Fruit fly (Drosophila melanogaster) whole organism, embryonic: Measurements from ENCODE around the gene Eig71Ek.

ENCODE experiments used
- Asciz ChIP-seq: fragments of 200-800 bp; sonication (Bioruptor generic); optimal IDR thresholded peaks from 2 replicates; lab custom pipeline; 2017; ENCODE audit warnings: missing biosample characterization, mild to moderate bottlenecking, missing genetic modification characterization, missing genetic modification reagents
- Awh ChIP-seq: fragments of 200-800 bp; sonication (Bioruptor generic); IDR thresholded peaks from 2 replicates; pipeline ENCODE4, ENCODE4 v1.3.6; 2022; ENCODE audit warnings: missing biosample characterization, missing genetic modification characterization
- Bdp1 ChIP-seq: fragments of 200-800 bp; sonication (Bioruptor generic); optimal IDR thresholded peaks from 3 replicates; lab custom pipeline; 2016; ENCODE audit warnings: missing biosample characterization, missing genetic modification characterization
- CG15479 ChIP-seq: fragments of 200-800 bp; sonication (Bioruptor generic); optimal IDR thresholded peaks from 3 replicates; lab custom pipeline; 2019; ENCODE audit warnings: missing biosample characterization, mild to moderate bottlenecking, missing genetic modification characterization, moderate library complexity
- CG17359 ChIP-seq: fragments of 200-800 bp; sonication (Bioruptor generic); optimal IDR thresholded peaks from 3 replicates; lab custom pipeline; 2018; ENCODE audit warnings: missing biosample characterization, mild to moderate bottlenecking, missing genetic modification characterization, moderate library complexity
- CG17829 ChIP-seq: fragments of 200-800 bp; optimal IDR thresholded peaks from 2 replicates; lab custom pipeline; 2019; ENCODE audit warnings: missing biosample characterization, mild to moderate bottlenecking, missing genetic modification characterization, moderate library complexity
- CG2712 ChIP-seq: fragments of 200-800 bp; optimal IDR thresholded peaks from 3 replicates; lab custom pipeline; 2019; ENCODE audit warnings: missing biosample characterization, mild to moderate bottlenecking, missing genetic modification characterization, moderate library complexity
- CG31441 ChIP-seq: fragments of 200-800 bp; sonication (Bioruptor generic); IDR thresholded peaks from 2 replicates; pipeline ENCODE4 v1.3.6; 2022; ENCODE audit warnings: missing biosample characterization, missing genetic modification characterization
- CG3163 ChIP-seq: fragments of 200-800 bp; sonication (Bioruptor generic); optimal IDR thresholded peaks from 3 replicates; lab custom pipeline; 2016; ENCODE audit warnings: missing biosample characterization, missing genetic modification characterization
- CG4282 ChIP-seq: fragments of 200-800 bp; sonication (Bioruptor generic); optimal IDR thresholded peaks from 2 replicates; lab custom pipeline; 2016; ENCODE audit warnings: missing biosample characterization, missing genetic modification characterization
- CG4424 ChIP-seq: fragments of 200-800 bp; sonication (Bioruptor generic); optimal IDR thresholded peaks from 3 replicates; lab custom pipeline; 2016; ENCODE audit warnings: missing biosample characterization, missing genetic modification characterization
- CG4820 ChIP-seq: fragments of 200-800 bp; sonication (Bioruptor generic); optimal IDR thresholded peaks from 3 replicates; lab custom pipeline; 2016; ENCODE audit warnings: missing biosample characterization, missing genetic modification characterization
- CG6765 ChIP-seq: fragments of 200-800 bp; sonication (Bioruptor generic); optimal IDR thresholded peaks from 3 replicates; lab custom pipeline; 2017; ENCODE audit warnings: missing biosample characterization, mild to moderate bottlenecking, missing genetic modification characterization
- CG6813 ChIP-seq: fragments of 200-800 bp; sonication (Bioruptor generic); optimal IDR thresholded peaks from 2 replicates; lab custom pipeline; 2017; ENCODE audit warnings: missing biosample characterization, missing genetic modification characterization, mild to moderate bottlenecking, moderate library complexity, missing genetic modification reagents
- CG7556 ChIP-seq: fragments of 200-800 bp; sonication (Bioruptor generic); optimal IDR thresholded peaks from 2 replicates; lab custom pipeline; 2017; ENCODE audit warnings: missing biosample characterization, mild to moderate bottlenecking, missing genetic modification characterization
- CG7987 ChIP-seq: fragments of 200-800 bp; sonication (Bioruptor generic); optimal IDR thresholded peaks from 2 replicates; lab custom pipeline; 2018; ENCODE audit warnings: missing biosample characterization, mild to moderate bottlenecking, missing genetic modification characterization, moderate library complexity
- CG8089 ChIP-seq: fragments of 200-800 bp; sonication (Bioruptor generic); optimal IDR thresholded peaks from 3 replicates; lab custom pipeline; 2016; ENCODE audit warnings: missing biosample characterization, missing genetic modification characterization
- CG8281 ChIP-seq: fragments of 200-800 bp; sonication (Bioruptor generic); optimal IDR thresholded peaks from 2 replicates; lab custom pipeline; 2018; ENCODE audit warnings: missing biosample characterization, mild to moderate bottlenecking, missing genetic modification characterization, moderate library complexity
- CG8290 ChIP-seq, 3 experiments: fragments of 200-800 bp; sonication (Bioruptor generic); optimal IDR thresholded peaks; 2 replicates each; lab custom pipeline; 2016 to 2019; ENCODE audit warnings: missing biosample characterization in 3 of 3, missing genetic modification characterization in 3 of 3, mild to moderate bottlenecking in 2 of 3, moderate library complexity in 1 of 3
- CG9727 ChIP-seq: fragments of 200-800 bp; sonication (Bioruptor generic); optimal IDR thresholded peaks from 3 replicates; lab custom pipeline; 2017; ENCODE audit warnings: missing biosample characterization, mild to moderate bottlenecking, missing genetic modification characterization
- CkIIα-i1 ChIP-seq: fragments of 200-800 bp; sonication (Bioruptor generic); IDR thresholded peaks from 2 replicates; pipeline ENCODE4 v1.3.6; 2022; ENCODE audit warnings: missing biosample characterization, missing genetic modification characterization
- D ChIP-seq, 2 experiments: fragments of 200-800 bp in 1 of 2; fragments of >200 bp in 1 of 2; sonication (Bioruptor generic) in 1 of 2; optimal IDR thresholded peaks; 2 replicates in 1 of 2; 3 replicates in 1 of 2; lab custom pipeline; 2017; ENCODE audit warnings: mild to moderate bottlenecking in 1 of 2, missing biosample characterization in 1 of 2, missing genetic modification characterization in 1 of 2, missing genetic modification reagents in 1 of 2
- D19A ChIP-seq: fragments of 200-800 bp; optimal IDR thresholded peaks from 3 replicates; lab custom pipeline; 2019; ENCODE audit warnings: missing biosample characterization, mild to moderate bottlenecking, missing genetic modification characterization, moderate library complexity
- D19B ChIP-seq: fragments of 200-800 bp; sonication (Bioruptor generic); optimal IDR thresholded peaks from 2 replicates; lab custom pipeline; 2017; ENCODE audit warnings: missing biosample characterization, mild to moderate bottlenecking, missing genetic modification characterization
- Dip2 ChIP-seq: fragments of 200-800 bp; sonication (Bioruptor generic); IDR thresholded peaks from 2 replicates; pipeline ENCODE4 v1.3.6; 2022; ENCODE audit warnings: missing biosample characterization, missing genetic modification characterization
- ERR ChIP-seq: fragments of 200-800 bp; sonication (Bioruptor generic); optimal IDR thresholded peaks from 2 replicates; lab custom pipeline; 2016; ENCODE audit warnings: missing biosample characterization, missing genetic modification characterization
- GATAe ChIP-seq: fragments of 200-800 bp; sonication (Bioruptor generic); conservative IDR thresholded peaks from 2 replicates; pipeline ENCODE4 v1.3.6; 2022; ENCODE audit warnings: missing biosample characterization, missing genetic modification characterization
- H15 ChIP-seq: fragments of 200-800 bp; sonication (Bioruptor generic); IDR thresholded peaks from 3 replicates; pipeline ENCODE4 v1.3.6; 2022; ENCODE audit warnings: missing biosample characterization, missing genetic modification characterization
- Mes4 ChIP-seq: fragments of 200-800 bp; sonication (Bioruptor generic); optimal IDR thresholded peaks from 2 replicates; lab custom pipeline; 2016; ENCODE audit warnings: missing biosample characterization, missing genetic modification characterization
- Nf-YA ChIP-seq: fragments of 200-800 bp; sonication (Bioruptor generic); IDR thresholded peaks from 2 replicates; pipeline ENCODE4 v1.3.6; 2022; ENCODE audit warnings: missing biosample characterization, missing genetic modification characterization
- Nf-YB ChIP-seq: fragments of 200-800 bp; sonication (Bioruptor generic); optimal IDR thresholded peaks from 3 replicates; lab custom pipeline; 2019; ENCODE audit warnings: missing biosample characterization, mild to moderate bottlenecking, missing genetic modification characterization, moderate library complexity
- Spps ChIP-seq: fragments of 200-800 bp; sonication (Bioruptor generic); optimal IDR thresholded peaks from 2 replicates; lab custom pipeline; 2018; ENCODE audit warnings: missing biosample characterization, mild to moderate bottlenecking, missing genetic modification characterization
- Stat92E ChIP-seq, 3 experiments: fragments of >200 bp in 2 of 3; fragments of 200-800 bp in 1 of 3; sonication (Bioruptor generic) in 1 of 3; optimal IDR thresholded peaks; 2 replicates each; lab custom pipeline; 2017 to 2019; ENCODE audit warnings: missing biosample characterization in 3 of 3, missing genetic modification characterization in 3 of 3, mild to moderate bottlenecking in 1 of 3, moderate library complexity in 1 of 3
- Tbp ChIP-seq: fragments of >200 bp; optimal IDR thresholded peaks from 2 replicates; lab custom pipeline; 2018; ENCODE audit warnings: missing biosample characterization, missing genetic modification characterization
- al ChIP-seq: fragments of 200-800 bp; sonication (Bioruptor generic); IDR thresholded peaks from 2 replicates; pipeline ENCODE4 v1.3.6; 2022; ENCODE audit warnings: missing biosample characterization, missing genetic modification characterization
- br ChIP-seq: fragments of >200 bp; optimal IDR thresholded peaks from 2 replicates; lab custom pipeline; 2017
- fd3F ChIP-seq: fragments of 200-800 bp; sonication (Bioruptor generic); optimal IDR thresholded peaks from 2 replicates; lab custom pipeline; 2018; ENCODE audit warnings: missing biosample characterization, mild to moderate bottlenecking, missing genetic modification characterization, moderate library complexity
- gem ChIP-seq: fragments of 200-800 bp; sonication (Bioruptor generic); optimal IDR thresholded peaks from 2 replicates; lab custom pipeline; 2019; ENCODE audit warnings: missing biosample characterization, mild to moderate bottlenecking, missing genetic modification characterization, moderate library complexity
- gfzf ChIP-seq: fragments of 200-800 bp; sonication (Bioruptor generic); optimal IDR thresholded peaks from 2 replicates; lab custom pipeline; 2016; ENCODE audit warnings: missing biosample characterization, mild to moderate bottlenecking, missing genetic modification characterization, moderate library complexity
- grn ChIP-seq: fragments of 200-800 bp; sonication (Bioruptor generic); optimal IDR thresholded peaks from 3 replicates; lab custom pipeline; 2017; ENCODE audit warnings: missing biosample characterization, missing genetic modification characterization
- kah ChIP-seq: fragments of 200-800 bp; sonication (Bioruptor generic); optimal IDR thresholded peaks from 2 replicates; lab custom pipeline; 2018; ENCODE audit warnings: missing biosample characterization, mild to moderate bottlenecking, missing genetic modification characterization
- mld ChIP-seq: fragments of 200-800 bp; sonication (Bioruptor generic); IDR thresholded peaks from 3 replicates; pipeline ENCODE4 v1.3.6; 2022; ENCODE audit warnings: missing biosample characterization, missing genetic modification characterization; ENCODE audit not compliant: partially characterized antibody
- nmo ChIP-seq: fragments of 200-800 bp; sonication (Bioruptor generic); optimal IDR thresholded peaks from 2 replicates; lab custom pipeline; 2018; ENCODE audit warnings: missing biosample characterization, mild to moderate bottlenecking, missing genetic modification characterization, moderate library complexity
- onecut ChIP-seq: fragments of 200-800 bp; sonication (Bioruptor generic); IDR thresholded peaks from 2 replicates; pipeline ENCODE4 v1.3.6; 2022; ENCODE audit warnings: missing biosample characterization, missing genetic modification characterization
- psq ChIP-seq: fragments of 200-800 bp; sonication (Bioruptor generic); optimal IDR thresholded peaks from 2 replicates; lab custom pipeline; 2017; ENCODE audit warnings: missing biosample characterization, missing genetic modification characterization
- tin ChIP-seq: fragments of 200-800 bp; sonication (Bioruptor generic); optimal IDR thresholded peaks from 3 replicates; lab custom pipeline; 2016; ENCODE audit warnings: missing biosample characterization, missing genetic modification characterization
- vfl ChIP-seq: fragments of 200-800 bp; sonication (Bioruptor generic); optimal IDR thresholded peaks from 2 replicates; lab custom pipeline; 2016; ENCODE audit warnings: missing biosample characterization, missing genetic modification characterization
- wdn ChIP-seq: fragments of 200-800 bp; sonication (Bioruptor generic); IDR thresholded peaks from 2 replicates; pipeline ENCODE4 v1.3.6; 2022; ENCODE audit warnings: missing biosample characterization, missing genetic modification characterization
- yki ChIP-seq: fragments of >200 bp; optimal IDR thresholded peaks from 3 replicates; lab custom pipeline; 2018
- zfh1 ChIP-seq: fragments of 200-800 bp; sonication (Bioruptor generic); IDR thresholded peaks from 3 replicates; pipeline ENCODE4 v1.3.6; 2022; ENCODE audit warnings: missing biosample characterization, missing genetic modification characterization

Gene Eig71Ek

dm6 chr3L:15669939-15670338 is 8.9 kb downstream of the Eig71Ek start:
- peak; percentile 50; the same call in 1 of the 2 replicates for TF ChIP-seq Awh
- TF ChIP-seq Asciz (GFP tag; lab: Kevin White, UChicago) = no peak
- no peak for TF ChIP-seq al (GFP tag; lab: Robert Waterston, UW)
- no peak for TF ChIP-seq gfzf (GFP tag; lab: Kevin White, UChicago)
- TF ChIP-seq grn (GFP tag; lab: Kevin White, UChicago) = peak; percentile 75
- peak in 1 of 3 experiments; percentile 81 for TF ChIP-seq Stat92E (GFP tag; optimal IDR thresholded peaks at IDR 0.05; lab: Kevin White, UChicago)
- no peak for TF ChIP-seq CG7987 (GFP tag; lab: Kevin White, UChicago)
- no peak for TF ChIP-seq Tbp (GFP tag; lab: Kevin White, UChicago)

dm6 chr3L:15670455-15670854 is 9.4 kb downstream of the Eig71Ek start:
- TF ChIP-seq onecut (GFP tag; lab: Robert Waterston, UW) (no peak), CG7556 (GFP tag; lab: Kevin White, UChicago) (peak; percentile 6), Mes4 (GFP tag; lab: Kevin White, UChicago) (no peak), D (optimal IDR thresholded peaks at IDR 0.05; lab: Kevin White, UChicago) (no peak), D (GFP tag; optimal IDR thresholded peaks at IDR 0.05; lab: Kevin White, UChicago) (peak; percentile 29), CG15479 (GFP tag; lab: Kevin White, UChicago) (no peak), psq (GFP tag; lab: Kevin White, UChicago) (no peak), br (no peak), vfl (GFP tag; lab: Kevin White, UChicago) (no peak), yki (lab: Kevin White, UChicago) (no peak), D19A (tag; lab: Kevin White, UChicago) (peak; percentile 34), CG2712 (tag; lab: Kevin White, UChicago) (peak; percentile 74), Nf-YB (GFP tag; lab: Kevin White, UChicago) (peak; percentile 5), CG6765 (GFP tag; lab: Kevin White, UChicago) (no peak), kah (GFP tag; lab: Kevin White, UChicago) (no peak), CG8290 (GFP tag; optimal IDR thresholded peaks at IDR 0.05; lab: Kevin White, UChicago) (peak; percentile 8), CG8290 (tag; optimal IDR thresholded peaks at IDR 0.05; lab: Kevin White, UChicago) (no peak), Spps (tag; lab: Kevin White, UChicago) (peak; percentile 10), ERR (GFP tag; lab: Kevin White, UChicago) (no peak), CG3163 (GFP tag; lab: Kevin White, UChicago) (no peak), GATAe (GFP tag; lab: Robert Waterston, UW) (no peak), mld (GFP tag; lab: Robert Waterston, UW) (no peak), wdn (GFP tag; lab: Robert Waterston, UW) (no peak), CG17829 (peak; percentile 70), nmo (GFP tag; lab: Kevin White, UChicago) (peak; percentile 37), D19B (no peak), CG9727 (GFP tag; lab: Kevin White, UChicago) (peak; percentile 81), gem (peak; percentile 62), Bdp1 (no peak), CG8089 (GFP tag; lab: Kevin White, UChicago) (no peak), CG4424 (GFP tag; lab: Kevin White, UChicago) (peak; percentile 13), CG31441 (GFP tag; lab: Robert Waterston, UW) (peak; percentile 48), Nf-YA (no peak), CG8281 (tag; lab: Kevin White, UChicago) (no peak), CkIIα-i1 (GFP tag; lab: Robert Waterston, UW) (no peak), CG6813 (GFP tag; lab: Kevin White, UChicago) (peak; percentile 25), tin (GFP tag; lab: Kevin White, UChicago) (no peak), CG17359 (tag; lab: Kevin White, UChicago) (no peak), Dip2 (GFP tag; lab: Robert Waterston, UW) (no peak), fd3F (no peak), CG4820 (GFP tag; lab: Kevin White, UChicago) (no peak), CG4282 (no peak), zfh1 (0 out of 3 replicates have a peak, but pooled peaks have one; percentile 12), H15 (GFP tag; lab: Robert Waterston, UW) (no peak)
